Fruit fly (Drosophila melanogaster) whole organism, embryonic: Measurements from ENCODE around the gene chrb.
A peak's percentile ranks its signal among the peaks of the same experiment; 100 is the strongest.

Experiments
- CG10147 ChIP-seq: fragments of 200-800 bp; sonication (Bioruptor generic); optimal IDR thresholded peaks from 2 replicates; lab custom pipeline; 2019; ENCODE audit warnings: missing biosample characterization, mild to moderate bottlenecking, missing genetic modification characterization, moderate library complexity
- CG10274 ChIP-seq: fragments of 200-800 bp; sonication (Bioruptor generic); optimal IDR thresholded peaks from 3 replicates; lab custom pipeline; 2017; ENCODE audit warnings: missing biosample characterization, mild to moderate bottlenecking, missing genetic modification characterization
- CG10565 ChIP-seq: fragments of 200-800 bp; sonication (Bioruptor generic); optimal IDR thresholded peaks from 3 replicates; lab custom pipeline; 2016; ENCODE audit warnings: missing biosample characterization, mild to moderate bottlenecking, missing genetic modification characterization
- CG11696 ChIP-seq: fragments of 200-800 bp; sonication (Bioruptor generic); IDR thresholded peaks from 2 replicates; pipeline ENCODE4 v1.3.6; 2022; ENCODE audit warnings: missing biosample characterization, missing genetic modification characterization
- CG12744 ChIP-seq: fragments of 200-800 bp; sonication (Bioruptor generic); optimal IDR thresholded peaks from 2 replicates; lab custom pipeline; 2016; ENCODE audit warnings: missing biosample characterization, missing genetic modification characterization
- CG15514 ChIP-seq: fragments of 200-800 bp; sonication (Bioruptor generic); optimal IDR thresholded peaks from 3 replicates; lab custom pipeline; 2017; ENCODE audit warnings: missing biosample characterization, missing genetic modification characterization, mild to moderate bottlenecking, moderate library complexity, missing genetic modification reagents
- CG16863 ChIP-seq: fragments of 200-800 bp; sonication (Bioruptor generic); optimal IDR thresholded peaks from 3 replicates; lab custom pipeline; 2016; ENCODE audit warnings: missing biosample characterization, missing genetic modification characterization
- CG17385 ChIP-seq: fragments of 200-800 bp; sonication (Bioruptor generic); optimal IDR thresholded peaks from 3 replicates; lab custom pipeline; 2018; ENCODE audit warnings: missing biosample characterization, mild to moderate bottlenecking, missing genetic modification characterization
- CG17568 ChIP-seq: fragments of 200-800 bp; sonication (Bioruptor generic); optimal IDR thresholded peaks from 2 replicates; lab custom pipeline; 2018; ENCODE audit warnings: missing biosample characterization, mild to moderate bottlenecking, missing genetic modification characterization, moderate library complexity
- CG18764 ChIP-seq: fragments of 200-800 bp; sonication (Bioruptor generic); optimal IDR thresholded peaks from 3 replicates; lab custom pipeline; 2016; ENCODE audit warnings: missing biosample characterization, missing genetic modification characterization
- CG2712 ChIP-seq: fragments of 200-800 bp; optimal IDR thresholded peaks from 3 replicates; lab custom pipeline; 2019; ENCODE audit warnings: missing biosample characterization, mild to moderate bottlenecking, missing genetic modification characterization, moderate library complexity
- CG3065 ChIP-seq: fragments of 200-800 bp; sonication (Bioruptor generic); optimal IDR thresholded peaks from 2 replicates; lab custom pipeline; 2016; ENCODE audit warnings: missing biosample characterization, missing genetic modification characterization
- CG31441 ChIP-seq: fragments of 200-800 bp; sonication (Bioruptor generic); IDR thresholded peaks from 2 replicates; pipeline ENCODE4 v1.3.6; 2022; ENCODE audit warnings: missing biosample characterization, missing genetic modification characterization
- CG6791 ChIP-seq: fragments of 200-800 bp; sonication (Bioruptor generic); IDR thresholded peaks from 3 replicates; pipeline ENCODE4 v1.3.6; 2022; ENCODE audit warnings: missing biosample characterization, missing genetic modification characterization; ENCODE audit not compliant: partially characterized antibody
- CG6854 ChIP-seq: fragments of 200-800 bp; sonication (Bioruptor generic); optimal IDR thresholded peaks from 3 replicates; lab custom pipeline; 2017; ENCODE audit warnings: missing biosample characterization, mild to moderate bottlenecking, missing genetic modification characterization
- CG7357 ChIP-seq: fragments of 200-800 bp; sonication (Bioruptor generic); IDR thresholded peaks from 3 replicates; pipeline ENCODE4 v1.3.6; 2022; ENCODE audit warnings: missing biosample characterization, missing genetic modification characterization
- CG9437 ChIP-seq: fragments of 200-800 bp; sonication (Bioruptor generic); optimal IDR thresholded peaks from 2 replicates; lab custom pipeline; 2018; ENCODE audit warnings: missing biosample characterization, mild to moderate bottlenecking, missing genetic modification characterization
- CkIIα-i1 ChIP-seq: fragments of 200-800 bp; sonication (Bioruptor generic); IDR thresholded peaks from 2 replicates; pipeline ENCODE4 v1.3.6; 2022; ENCODE audit warnings: missing biosample characterization, missing genetic modification characterization
- Fer1 ChIP-seq: fragments of 200-800 bp; sonication (Bioruptor generic); optimal IDR thresholded peaks from 2 replicates; lab custom pipeline; 2017; ENCODE audit warnings: missing biosample characterization, mild to moderate bottlenecking, missing genetic modification characterization
- HLH54F ChIP-seq: fragments of 200-800 bp; sonication (Bioruptor generic); optimal IDR thresholded peaks from 3 replicates; lab custom pipeline; 2016; ENCODE audit warnings: missing biosample characterization, missing genetic modification characterization
- Lhr ChIP-seq: fragments of 200-800 bp; sonication (Bioruptor generic); optimal IDR thresholded peaks from 3 replicates; lab custom pipeline; 2017; ENCODE audit warnings: mild to moderate bottlenecking, missing biosample characterization, missing genetic modification reagents, missing genetic modification characterization
- Med ChIP-seq: fragments of 200-800 bp; sonication (Bioruptor generic); peaks from one replicate; lab custom pipeline; 2016; ENCODE audit warnings: missing biosample characterization, missing genetic modification characterization, mild to moderate bottlenecking, inconsistent platforms, moderate library complexity
- Mes4 ChIP-seq: fragments of 200-800 bp; sonication (Bioruptor generic); optimal IDR thresholded peaks from 2 replicates; lab custom pipeline; 2016; ENCODE audit warnings: missing biosample characterization, missing genetic modification characterization
- Mrtf ChIP-seq: fragments of 200-800 bp; sonication (Bioruptor generic); IDR thresholded peaks from 3 replicates; pipeline ENCODE4 v1.3.6; 2022; ENCODE audit warnings: missing biosample characterization, missing genetic modification characterization
- Nf-YA ChIP-seq: fragments of 200-800 bp; sonication (Bioruptor generic); IDR thresholded peaks from 2 replicates; pipeline ENCODE4 v1.3.6; 2022; ENCODE audit warnings: missing biosample characterization, missing genetic modification characterization
- Nf-YB ChIP-seq: fragments of 200-800 bp; sonication (Bioruptor generic); optimal IDR thresholded peaks from 3 replicates; lab custom pipeline; 2019; ENCODE audit warnings: missing biosample characterization, mild to moderate bottlenecking, missing genetic modification characterization, moderate library complexity
- Poxn ChIP-seq: fragments of 200-800 bp; sonication (Bioruptor generic); IDR thresholded peaks from 2 replicates; pipeline ENCODE4 v1.3.6; 2022; ENCODE audit warnings: missing biosample characterization, missing genetic modification characterization
- Rx ChIP-seq: fragments of 200-800 bp; sonication (Bioruptor generic); IDR thresholded peaks from 2 replicates; pipeline ENCODE4 v1.3.6; 2022; ENCODE audit warnings: missing biosample characterization, missing genetic modification characterization
- Spps ChIP-seq: fragments of 200-800 bp; sonication (Bioruptor generic); optimal IDR thresholded peaks from 2 replicates; lab custom pipeline; 2018; ENCODE audit warnings: missing biosample characterization, mild to moderate bottlenecking, missing genetic modification characterization
- Sry-δ ChIP-seq: fragments of 200-800 bp; sonication (Bioruptor generic); optimal IDR thresholded peaks from 2 replicates; lab custom pipeline; 2016; ENCODE audit warnings: missing biosample characterization, missing genetic modification characterization
- Vsx1 ChIP-seq: fragments of 200-800 bp; sonication (Bioruptor generic); optimal IDR thresholded peaks from 2 replicates; lab custom pipeline; 2017; ENCODE audit warnings: missing biosample characterization, mild to moderate bottlenecking, missing genetic modification characterization, missing genetic modification reagents
- ara ChIP-seq: fragments of 200-800 bp; sonication (Bioruptor generic); IDR thresholded peaks from 2 replicates; pipeline ENCODE4 v1.3.6; 2022; ENCODE audit warnings: missing biosample characterization, missing genetic modification characterization
- bbx ChIP-seq: fragments of 200-800 bp; sonication (Bioruptor generic); IDR thresholded peaks from 2 replicates; pipeline ENCODE4 v1.3.6; 2022; ENCODE audit warnings: missing biosample characterization, missing genetic modification characterization; ENCODE audit not compliant: partially characterized antibody
- btn ChIP-seq: fragments of 200-800 bp; sonication (Bioruptor generic); optimal IDR thresholded peaks from 2 replicates; lab custom pipeline; 2016; ENCODE audit warnings: missing biosample characterization, missing genetic modification characterization
- caup ChIP-seq: fragments of 200-800 bp; sonication (Bioruptor generic); optimal IDR thresholded peaks from 3 replicates; lab custom pipeline; 2017; ENCODE audit warnings: missing biosample characterization, mild to moderate bottlenecking, missing genetic modification characterization, moderate library complexity; ENCODE audit not compliant: severe bottlenecking
- chif ChIP-seq, 2 experiments: fragments of 200-800 bp; sonication (Bioruptor generic); optimal IDR thresholded peaks; 3 replicates each; lab custom pipeline; 2016; ENCODE audit warnings: missing biosample characterization in 2 of 2, missing genetic modification characterization in 2 of 2
- dpn ChIP-seq, 2 experiments: fragments of 200-800 bp; sonication (Bioruptor generic); optimal IDR thresholded peaks; 3 replicates each; lab custom pipeline; 2016; ENCODE audit warnings: missing biosample characterization in 2 of 2, missing genetic modification characterization in 2 of 2
- ewg ChIP-seq: fragments of 200-800 bp; sonication (Bioruptor generic); optimal IDR thresholded peaks from 3 replicates; lab custom pipeline; 2017; ENCODE audit warnings: mild to moderate bottlenecking, missing biosample characterization, missing genetic modification reagents, missing genetic modification characterization
- eyg ChIP-seq: fragments of 200-800 bp; sonication (Bioruptor generic); optimal IDR thresholded peaks from 3 replicates; lab custom pipeline; 2016; ENCODE audit warnings: missing biosample characterization, missing genetic modification characterization
- fu2 ChIP-seq: fragments of 200-800 bp; sonication (Bioruptor generic); optimal IDR thresholded peaks from 2 replicates; lab custom pipeline; 2016; ENCODE audit warnings: missing biosample characterization, missing genetic modification characterization
- gfzf ChIP-seq: fragments of 200-800 bp; sonication (Bioruptor generic); optimal IDR thresholded peaks from 2 replicates; lab custom pipeline; 2016; ENCODE audit warnings: missing biosample characterization, mild to moderate bottlenecking, missing genetic modification characterization, moderate library complexity
- lab ChIP-seq: fragments of 200-800 bp; sonication (Bioruptor generic); optimal IDR thresholded peaks from 3 replicates; lab custom pipeline; 2017; ENCODE audit warnings: missing biosample characterization, missing genetic modification characterization, mild to moderate bottlenecking, moderate library complexity, missing genetic modification reagents
- mirr ChIP-seq: fragments of 200-800 bp; sonication (Bioruptor generic); optimal IDR thresholded peaks from 3 replicates; lab custom pipeline; 2018; ENCODE audit warnings: missing biosample characterization, mild to moderate bottlenecking, missing genetic modification characterization
- nom ChIP-seq: fragments of 200-800 bp; sonication (Bioruptor generic); optimal IDR thresholded peaks from 2 replicates; lab custom pipeline; 2017; ENCODE audit warnings: missing biosample characterization, missing genetic modification characterization, mild to moderate bottlenecking, moderate library complexity, missing genetic modification reagents
- pzg ChIP-seq: fragments of 200-800 bp; sonication (Bioruptor generic); optimal IDR thresholded peaks from 3 replicates; lab custom pipeline; 2018; ENCODE audit warnings: missing biosample characterization, mild to moderate bottlenecking, missing genetic modification characterization, moderate library complexity
- ro ChIP-seq: fragments of 200-800 bp; sonication (Bioruptor generic); IDR thresholded peaks from 2 replicates; pipeline ENCODE4 v1.3.6; 2022; ENCODE audit warnings: missing biosample characterization, missing genetic modification characterization
- row ChIP-seq: fragments of 200-800 bp; sonication (Bioruptor generic); IDR thresholded peaks from 3 replicates; pipeline ENCODE4 v1.3.6; 2022; ENCODE audit warnings: missing biosample characterization, missing genetic modification characterization
- sima ChIP-seq: fragments of 200-800 bp; sonication (Bioruptor generic); optimal IDR thresholded peaks from 2 replicates; lab custom pipeline; 2016; ENCODE audit warnings: missing biosample characterization, missing genetic modification characterization
- slbo ChIP-seq: fragments of 200-800 bp; sonication (Bioruptor generic); IDR thresholded peaks from 2 replicates; pipeline ENCODE4 v1.3.6; 2022; ENCODE audit warnings: missing biosample characterization, missing genetic modification characterization
- tx ChIP-seq: fragments of 200-800 bp; sonication (Bioruptor generic); optimal IDR thresholded peaks from 2 replicates; lab custom pipeline; 2016; ENCODE audit warnings: missing biosample characterization, missing genetic modification characterization
- wor ChIP-seq: fragments of 200-800 bp; sonication (Bioruptor generic); IDR thresholded peaks from 2 replicates; pipeline ENCODE4 v1.3.6; 2022; ENCODE audit warnings: missing biosample characterization, missing genetic modification characterization

Gene chrb

dm6 chr3L:11536767-11537419, 49.5 kb downstream of the chrb start (continued):
- TF ChIP-seq mirr = no peak
- TF ChIP-seq CG2712 (tag; lab: Kevin White, UChicago) = no peak
- no peak for TF ChIP-seq slbo (GFP tag; lab: Robert Waterston, UW)
- TF ChIP-seq HLH54F (GFP tag; lab: Kevin White, UChicago) = no peak
- TF ChIP-seq dpn (GFP tag; optimal IDR thresholded peaks at IDR 0.05; lab: Kevin White, UChicago) = no peak
- TF ChIP-seq wor (GFP tag; lab: Robert Waterston, UW) = no peak
- no peak for TF ChIP-seq chif (GFP tag; optimal IDR thresholded peaks at IDR 0.05; lab: Kevin White, UChicago)
- TF ChIP-seq Sry-δ (GFP tag; lab: Kevin White, UChicago) = no peak
- TF ChIP-seq Med = peak; percentile 77
- no peak for TF ChIP-seq caup (GFP tag; lab: Kevin White, UChicago)
- no peak for TF ChIP-seq eyg (GFP tag; lab: Kevin White, UChicago)
- TF ChIP-seq Mes4 = no peak
- no peak for TF ChIP-seq CG17568 (GFP tag; lab: Kevin White, UChicago)
- no peak for TF ChIP-seq ro (GFP tag; lab: Robert Waterston, UW)
- no peak for TF ChIP-seq Fer1 (GFP tag; lab: Kevin White, UChicago)
- no peak for TF ChIP-seq Rx
- TF ChIP-seq Spps = no peak
- no peak for TF ChIP-seq CG31441
- no peak for TF ChIP-seq btn (GFP tag; lab: Kevin White, UChicago)
- TF ChIP-seq ewg (GFP tag; lab: Kevin White, UChicago) = no peak
- TF ChIP-seq sima (GFP tag; lab: Kevin White, UChicago) = no peak
- no peak for TF ChIP-seq CG16863 (GFP tag; lab: Kevin White, UChicago)
- TF ChIP-seq CG6854 (GFP tag; lab: Kevin White, UChicago) = no peak
- TF ChIP-seq lab = no peak
- TF ChIP-seq CG18764 (GFP tag; lab: Kevin White, UChicago) = no peak
- TF ChIP-seq CG12744 (GFP tag; lab: Kevin White, UChicago) = no peak
- no peak for TF ChIP-seq Nf-YA (GFP tag; lab: Robert Waterston, UW)
- TF ChIP-seq CG10147 (GFP tag; lab: Kevin White, UChicago) = no peak
- TF ChIP-seq tx = no peak
- TF ChIP-seq Mrtf (GFP tag; lab: Robert Waterston, UW) = no peak
- no peak for TF ChIP-seq CG11696 (GFP tag; lab: Robert Waterston, UW)
- TF ChIP-seq Poxn (GFP tag; lab: Robert Waterston, UW) = no peak
- no peak for TF ChIP-seq CkIIα-i1 (GFP tag; lab: Robert Waterston, UW)
- no peak for TF ChIP-seq nom (GFP tag; lab: Kevin White, UChicago)
- TF ChIP-seq gfzf = no peak
- peak; percentile 14 for TF ChIP-seq Vsx1
- TF ChIP-seq CG3065 (GFP tag; lab: Kevin White, UChicago) = no peak
- no peak for TF ChIP-seq bbx (GFP tag; lab: Robert Waterston, UW)
- no peak for TF ChIP-seq CG10274 (GFP tag; lab: Kevin White, UChicago)
- TF ChIP-seq Lhr (GFP tag; lab: Kevin White, UChicago) = no peak
- TF ChIP-seq CG17385 (GFP tag; lab: Kevin White, UChicago) = no peak
- TF ChIP-seq CG7357 (GFP tag; lab: Robert Waterston, UW) = no peak
- no peak for TF ChIP-seq CG10565 (GFP tag; lab: Kevin White, UChicago)
- peak; percentile 17; the same call in 2 of the 3 replicates for TF ChIP-seq row (GFP tag; lab: Robert Waterston, UW)
- no peak for TF ChIP-seq Nf-YB (GFP tag; lab: Kevin White, UChicago)
- TF ChIP-seq fu2 (GFP tag; lab: Kevin White, UChicago) = no peak
- TF ChIP-seq ara = no peak
- no peak for TF ChIP-seq CG15514
- TF ChIP-seq CG9437 (GFP tag; lab: Kevin White, UChicago) = no peak
- TF ChIP-seq pzg (GFP tag; lab: Kevin White, UChicago) = no peak
- 0 out of 3 replicates have a peak, but pooled peaks have one; percentile 8 for TF ChIP-seq CG6791 (GFP tag; lab: Robert Waterston, UW)
